Worm (Caenorhabditis elegans) whole organism, early embryonic: ENCODE measurements around the gene slc-25A29.

Source experiments
- B0310.2 ChIP-seq: sonication (generic microtip); optimal IDR thresholded peaks from 2 replicates; lab custom pipeline; 2016; ENCODE audit warnings: mild to moderate bottlenecking, missing genetic modification characterization, missing compliant biosample characterization
- F13C5.2 ChIP-seq: sonication (generic microtip); optimal IDR thresholded peaks from 2 replicates; lab custom pipeline; 2017; ENCODE audit warnings: mild to moderate bottlenecking, missing genetic modification characterization, inconsistent platforms, missing compliant biosample characterization
- ama-1 ChIP-seq: fragments of 150-350 bp; optimal IDR thresholded peaks from 2 replicates; lab custom pipeline; 2014
- scrt-1 ChIP-seq: fragments of 200-800 bp; sonication (Bioruptor generic); IDR thresholded peaks from 2 replicates; pipeline ENCODE4 v1.3.6; 2022; ENCODE audit warnings: missing genetic modification characterization, missing compliant biosample characterization
- tbx-11 ChIP-seq: fragments of 200-800 bp; sonication (Bioruptor generic); IDR thresholded peaks from 2 replicates; pipeline ENCODE4 v1.3.6; 2022; ENCODE audit warnings: missing genetic modification characterization, missing compliant biosample characterization

DNA sequence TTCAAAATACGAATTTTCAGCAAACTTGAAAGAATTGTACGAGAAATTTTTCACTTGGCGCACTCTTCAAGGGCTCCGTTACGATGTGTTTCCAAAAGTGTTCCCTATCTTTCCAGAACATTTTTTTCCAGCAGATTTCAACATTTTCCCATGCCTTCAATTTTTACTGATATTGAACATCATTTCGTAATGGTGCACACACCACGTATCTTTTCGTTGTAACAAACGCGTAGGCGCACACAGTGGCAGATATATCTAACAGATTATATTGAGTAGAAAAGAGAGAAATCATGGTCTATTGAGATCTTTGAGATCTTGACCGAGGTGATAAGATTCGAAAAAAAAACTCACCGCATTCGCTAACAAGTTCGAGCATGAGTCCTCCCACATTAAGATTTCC, 37.7 kb upstream of the slc-25A29 start:
- TF ChIP-seq ama-1 (no peak), B0310.2 (tag; lab: Kevin White, UChicago) (no peak), tbx-11 (GFP tag; lab: Robert Waterston, UW) (no peak), F13C5.2 (tag; lab: Kevin White, UChicago) (no peak), scrt-1 (GFP tag; lab: Robert Waterston, UW) (no peak)
